Worm (Caenorhabditis elegans) whole organism, late embryonic: ENCODE data around the gene sto-4.
A peak's percentile ranks its signal among the peaks of the same experiment; 100 is the strongest.

ENCODE experiments used
- C38D4.7 ChIP-seq: fragments of 200-800 bp; sonication (Bioruptor generic); optimal IDR thresholded peaks from 2 replicates; lab custom pipeline; 2018; ENCODE audit warnings: mild to moderate bottlenecking, missing genetic modification characterization, moderate library complexity, missing compliant biosample characterization
- F13H6.1 ChIP-seq: sonication (generic microtip); optimal IDR thresholded peaks from 2 replicates; lab custom pipeline; 2016; ENCODE audit warnings: missing genetic modification characterization, missing compliant biosample characterization
- K02D7.2 ChIP-seq: sonication (generic microtip); optimal IDR thresholded peaks from 2 replicates; lab custom pipeline; 2017; ENCODE audit warnings: mild to moderate bottlenecking, missing genetic modification characterization, missing compliant biosample characterization
- K09A11.1 ChIP-seq: sonication (generic microtip); optimal IDR thresholded peaks from 2 replicates; lab custom pipeline; 2017; ENCODE audit warnings: antibody characterized with exemption, mild to moderate bottlenecking, missing genetic modification characterization, missing compliant biosample characterization; ENCODE audit not compliant: insufficient read depth
- T23F11.4 ChIP-seq: fragments of 200-800 bp; sonication (Bioruptor generic); optimal IDR thresholded peaks from 2 replicates; lab custom pipeline; 2018; ENCODE audit warnings: mild to moderate bottlenecking, missing genetic modification characterization, missing compliant biosample characterization
- ahr-1 ChIP-seq: sonication (generic microtip); optimal IDR thresholded peaks from 2 replicates; lab custom pipeline; 2016; ENCODE audit warnings: missing genetic modification characterization, missing compliant biosample characterization
- ama-1 ChIP-seq: fragments of 150-350 bp; optimal IDR thresholded peaks from 2 replicates; lab custom pipeline; 2014
- ceh-18 ChIP-seq: sonication (generic microtip); optimal IDR thresholded peaks from 2 replicates; lab custom pipeline; 2016; ENCODE audit warnings: missing genetic modification characterization, missing compliant biosample characterization
- ceh-19 ChIP-seq: fragments of 200-800 bp; sonication (Bioruptor generic); optimal IDR thresholded peaks from 2 replicates; lab custom pipeline; 2018; ENCODE audit warnings: mild to moderate bottlenecking, missing genetic modification characterization, missing compliant biosample characterization
- ceh-31 ChIP-seq: sonication (generic microtip); optimal IDR thresholded peaks from 2 replicates; lab custom pipeline; 2016; ENCODE audit warnings: missing genetic modification characterization, missing compliant biosample characterization
- ceh-34 ChIP-seq: sonication (generic microtip); optimal IDR thresholded peaks from 2 replicates; lab custom pipeline; 2016; ENCODE audit warnings: mild to moderate bottlenecking, missing genetic modification characterization, missing compliant biosample characterization
- ceh-48 ChIP-seq: sonication (generic microtip); optimal IDR thresholded peaks from 2 replicates; lab custom pipeline; 2016; ENCODE audit warnings: missing genetic modification characterization, inconsistent platforms, missing compliant biosample characterization
- ceh-6 ChIP-seq: fragments of 200-800 bp; sonication (Bioruptor generic); optimal IDR thresholded peaks from 2 replicates; lab custom pipeline; 2018; ENCODE audit warnings: mild to moderate bottlenecking, missing genetic modification characterization, missing compliant biosample characterization
- che-1 ChIP-seq: sonication (generic microtip); optimal IDR thresholded peaks from 2 replicates; lab custom pipeline; 2016; ENCODE audit warnings: mild to moderate bottlenecking, missing genetic modification characterization, missing compliant biosample characterization
- dve-1 ChIP-seq: sonication (generic microtip); optimal IDR thresholded peaks from 2 replicates; lab custom pipeline; 2017; ENCODE audit warnings: antibody characterized with exemption, mild to moderate bottlenecking, missing genetic modification characterization, missing compliant biosample characterization
- elt-2 ChIP-seq: sonication (generic microtip); optimal IDR thresholded peaks from 2 replicates; lab custom pipeline; 2016; ENCODE audit warnings: missing genetic modification reagents, missing genetic modification characterization, missing compliant biosample characterization
- elt-4 ChIP-seq: sonication (generic microtip); optimal IDR thresholded peaks from 2 replicates; lab custom pipeline; 2016; ENCODE audit warnings: missing genetic modification characterization, missing compliant biosample characterization
- eyg-1 ChIP-seq: sonication (generic microtip); optimal IDR thresholded peaks from 2 replicates; lab custom pipeline; 2016; ENCODE audit warnings: missing genotype, missing genetic modification characterization, missing compliant biosample characterization
- fax-1 ChIP-seq: sonication (generic microtip); optimal IDR thresholded peaks from 2 replicates; lab custom pipeline; 2016; ENCODE audit warnings: missing genotype, missing genetic modification characterization, missing compliant biosample characterization
- fkh-10 ChIP-seq: fragments of 150-350 bp; optimal IDR thresholded peaks from 2 replicates; lab custom pipeline; 2014; ENCODE audit warnings: missing biosample characterization, missing genetic modification reagents, missing genetic modification characterization
- fkh-6 ChIP-seq: sonication (generic microtip); optimal IDR thresholded peaks from 2 replicates; lab custom pipeline; 2016; ENCODE audit warnings: missing genetic modification characterization, missing compliant biosample characterization
- hlh-13 ChIP-seq: fragments of 200-800 bp; sonication (Bioruptor generic); optimal IDR thresholded peaks from 2 replicates; lab custom pipeline; 2018; ENCODE audit warnings: mild to moderate bottlenecking, missing genetic modification characterization, missing compliant biosample characterization
- hlh-15 ChIP-seq: sonication (generic microtip); optimal IDR thresholded peaks from 2 replicates; lab custom pipeline; 2016; ENCODE audit warnings: missing genetic modification characterization, missing compliant biosample characterization
- hlh-6 ChIP-seq: sonication (generic microtip); optimal IDR thresholded peaks from 2 replicates; lab custom pipeline; 2016; ENCODE audit warnings: missing genotype, missing genetic modification characterization, missing compliant biosample characterization
- hlh-8 ChIP-seq: sonication (generic microtip); optimal IDR thresholded peaks from 2 replicates; lab custom pipeline; 2016; ENCODE audit warnings: missing genotype, missing genetic modification characterization, missing compliant biosample characterization
- mec-3 ChIP-seq: sonication (generic microtip); optimal IDR thresholded peaks from 2 replicates; lab custom pipeline; 2016; ENCODE audit warnings: borderline replicate concordance, missing genetic modification characterization, missing compliant biosample characterization
- nfya-1 ChIP-seq: sonication (generic microtip); optimal IDR thresholded peaks from 2 replicates; lab custom pipeline; 2017; ENCODE audit warnings: missing genetic modification characterization, mild to moderate bottlenecking, missing compliant biosample characterization, antibody characterized with exemption, moderate library complexity
- nhr-11 ChIP-seq: fragments of 150-350 bp; optimal IDR thresholded peaks from 2 replicates; lab custom pipeline; 2014; ENCODE audit warnings: missing biosample characterization, missing genetic modification characterization
- nhr-232 ChIP-seq: sonication (generic microtip); optimal IDR thresholded peaks from 2 replicates; lab custom pipeline; 2016; ENCODE audit warnings: missing genetic modification characterization, missing compliant biosample characterization
- pha-2 ChIP-seq: sonication (generic microtip); optimal IDR thresholded peaks from 2 replicates; lab custom pipeline; 2017; ENCODE audit warnings: mild to moderate bottlenecking, missing genetic modification characterization, missing compliant biosample characterization
- pha-4 ChIP-seq: fragments of 150-350 bp; optimal IDR thresholded peaks from 2 replicates; lab custom pipeline; 2018; ENCODE audit warnings: missing biosample characterization, missing genetic modification reagents, missing genetic modification characterization
- pqm-1 ChIP-seq: sonication (generic microtip); optimal IDR thresholded peaks from 2 replicates; lab custom pipeline; 2016; ENCODE audit warnings: missing genetic modification characterization, missing compliant biosample characterization
- rnt-1 ChIP-seq: sonication (generic microtip); optimal IDR thresholded peaks from 2 replicates; lab custom pipeline; 2016; ENCODE audit warnings: missing genetic modification characterization, missing compliant biosample characterization
- sdc-2 ChIP-seq: sonication (generic microtip); optimal IDR thresholded peaks from 2 replicates; lab custom pipeline; 2016; ENCODE audit warnings: missing genotype, missing genetic modification characterization, missing compliant biosample characterization
- sox-2 ChIP-seq: fragments of 200-800 bp; sonication (Bioruptor generic); IDR thresholded peaks from 2 replicates; pipeline ENCODE4 v1.3.6; 2022; ENCODE audit warnings: missing genetic modification reagents, missing genetic modification characterization, missing compliant biosample characterization
- sox-4 ChIP-seq: sonication (generic microtip); optimal IDR thresholded peaks from 2 replicates; lab custom pipeline; 2017; ENCODE audit warnings: mild to moderate bottlenecking, missing genetic modification characterization, inconsistent platforms, missing compliant biosample characterization
- tbx-2 ChIP-seq: sonication (generic microtip); optimal IDR thresholded peaks from 2 replicates; lab custom pipeline; 2016; ENCODE audit warnings: missing genetic modification characterization, missing compliant biosample characterization
- ttx-3 ChIP-seq: sonication (generic microtip); optimal IDR thresholded peaks from 2 replicates; lab custom pipeline; 2016; ENCODE audit warnings: missing genetic modification reagents, missing genetic modification characterization, missing compliant biosample characterization
- unc-42 ChIP-seq: sonication (generic microtip); optimal IDR thresholded peaks from 2 replicates; lab custom pipeline; 2016; ENCODE audit warnings: missing genotype, missing genetic modification characterization, missing compliant biosample characterization
- unc-55 ChIP-seq: sonication (generic microtip); optimal IDR thresholded peaks from 2 replicates; lab custom pipeline; 2017; ENCODE audit warnings: missing biosample characterization, missing genetic modification reagents, missing genetic modification characterization

The sto-4 gene

DNA sequence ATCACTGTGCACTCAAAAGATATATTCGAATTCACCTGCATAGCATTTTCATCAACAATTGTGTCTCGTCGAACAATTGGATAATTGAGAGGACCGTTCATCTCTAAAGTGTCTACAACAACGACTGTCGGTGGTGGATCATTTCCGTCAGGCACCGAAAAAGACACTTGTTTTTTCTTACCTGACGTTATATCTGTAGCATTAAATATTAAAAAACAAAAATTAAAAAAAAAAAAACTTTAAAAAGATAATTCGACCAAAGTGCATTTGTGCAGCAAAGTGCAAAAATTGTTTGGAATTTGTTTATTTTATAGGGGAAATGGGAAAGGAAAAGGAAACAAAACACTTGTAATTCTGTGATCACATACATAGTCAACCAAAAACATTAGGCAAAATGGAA lies 16.9 kb upstream of the sto-4 start, which contains the start of gene twk-44 (continued):
- TF ChIP-seq hlh-8 (tag; lab: Kevin White, UChicago) = no peak

DNA sequence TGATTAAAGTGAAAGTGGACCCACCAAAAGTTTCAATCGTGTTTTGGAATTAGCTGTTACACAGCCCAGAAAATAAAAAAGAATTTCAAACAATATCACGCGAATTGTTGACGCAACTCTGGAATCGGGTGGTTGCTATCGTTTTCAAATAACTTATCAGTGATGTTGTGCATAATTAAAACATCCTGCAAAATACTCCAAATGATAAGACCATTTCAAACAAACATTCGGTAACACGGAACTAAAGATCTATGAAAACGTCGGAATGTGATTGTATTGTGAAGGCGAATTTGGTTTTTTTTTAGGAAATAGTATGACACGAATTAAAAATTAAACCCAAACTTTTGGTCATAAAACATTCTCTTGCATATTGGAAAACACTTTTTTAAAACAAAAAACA lies 15.3 kb upstream of the sto-4 start, which contains the start of gene spp-30:
Gene spp-30 (minus strand): TSS at position 101 of the 400 bp plus-strand sequence.
- TF ChIP-seq elt-2 (tag; lab: Kevin White, UChicago) = peak; percentile 53
- no peak for TF ChIP-seq nhr-232 (tag; lab: Kevin White, UChicago)

DNA sequence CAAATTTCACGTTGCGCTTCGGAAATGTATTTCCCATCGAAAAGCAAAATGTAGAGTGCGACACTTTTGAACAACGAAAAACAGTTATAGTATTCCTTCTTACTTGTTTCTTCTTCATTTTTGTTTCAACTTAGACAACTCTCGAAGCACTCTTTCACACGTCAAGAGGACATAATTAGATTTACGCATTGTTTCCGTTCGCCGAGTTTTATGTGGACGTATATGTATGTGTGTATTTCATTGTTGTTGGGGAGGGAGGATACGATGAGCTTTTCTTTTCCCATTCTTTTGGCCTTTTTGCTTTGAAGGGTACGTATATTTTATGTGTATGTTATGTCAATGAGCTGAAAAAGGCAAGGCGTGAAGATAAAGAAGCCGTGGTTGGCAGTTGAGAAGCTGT lies 13.4 kb upstream of the sto-4 start:
- TF ChIP-seq unc-42 (tag; lab: Kevin White, UChicago) = peak; percentile 79
- no peak for TF ChIP-seq K09A11.1 (tag; lab: Kevin White, UChicago)
- TF ChIP-seq fkh-10 (GFP tag; lab: Kevin White, UChicago) = no peak
- TF ChIP-seq nhr-11 (tag; lab: Kevin White, UChicago) = no peak
- TF ChIP-seq ceh-34 = peak; percentile 54

- TF ChIP-seq che-1 (no peak), C38D4.7 (GFP tag; lab: Kevin White, UChicago) (no peak), ceh-31 (no peak), unc-55 (no peak), ahr-1 (tag; lab: Kevin White, UChicago) (no peak), ceh-19 (no peak), sox-2 (GFP tag; lab: Robert Waterston, UW) (no peak), ceh-48 (tag; lab: Kevin White, UChicago) (no peak), pha-2 (no peak), fax-1 (tag; lab: Kevin White, UChicago) (no peak), hlh-13 (GFP tag; lab: Kevin White, UChicago) (no peak), sox-4 (no peak), F13H6.1 (tag; lab: Kevin White, UChicago) (no peak), tbx-2 (tag; lab: Kevin White, UChicago) (no peak), dve-1 (no peak)
These were observed 11.8 kb upstream of the sto-4 start, which contains the start of gene sto-6 for ce11 chrX:11632107-11632506. Gene sto-6 (plus strand): TSS chrX:11632407.

- TF ChIP-seq eyg-1 (tag; lab: Kevin White, UChicago) (no peak), ama-1 (no peak), elt-4 (tag; lab: Kevin White, UChicago) (no peak), K02D7.2 (tag; lab: Kevin White, UChicago) (no peak), nhr-232 (tag; lab: Kevin White, UChicago) (no peak), nhr-11 (tag; lab: Kevin White, UChicago) (no peak), nfya-1 (tag; lab: Kevin White, UChicago) (no peak), elt-2 (tag; lab: Kevin White, UChicago) (no peak), fkh-6 (no peak), ceh-6 (GFP tag; lab: Kevin White, UChicago) (no peak), C38D4.7 (GFP tag; lab: Kevin White, UChicago) (no peak), mec-3 (tag; lab: Kevin White, UChicago) (no peak), unc-55 (no peak), ttx-3 (no peak), ceh-31 (no peak)
These were observed 10.6 kb upstream of the sto-4 start for ce11 chrX:11633278-11633677.

DNA sequence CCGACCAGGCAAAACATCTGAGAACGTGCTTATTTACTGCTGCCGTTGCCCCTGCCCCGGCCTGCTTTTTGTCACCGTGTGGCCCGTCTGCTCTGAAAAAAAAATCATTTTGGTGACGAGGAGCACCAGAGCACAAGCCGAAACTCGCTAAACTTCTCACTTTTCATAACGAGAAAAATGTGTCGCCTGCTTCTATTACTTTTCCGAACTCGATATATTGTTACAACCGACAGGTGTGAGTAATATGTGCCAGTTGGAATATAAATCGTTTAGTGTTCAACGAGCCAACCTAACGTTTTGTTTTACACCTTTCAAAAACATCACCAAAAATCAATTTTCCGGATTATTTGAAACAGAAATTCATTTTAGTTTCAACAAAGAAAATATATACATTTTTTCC lies 6.2 kb upstream of the sto-4 start:
- TF ChIP-seq T23F11.4 (no peak), hlh-15 (tag; lab: Kevin White, UChicago) (no peak), hlh-6 (tag; lab: Kevin White, UChicago) (no peak), nfya-1 (tag; lab: Kevin White, UChicago) (no peak), ceh-19 (no peak), ttx-3 (no peak), rnt-1 (tag; lab: Kevin White, UChicago) (no peak), sdc-2 (tag; lab: Kevin White, UChicago) (no peak), ceh-18 (tag; lab: Kevin White, UChicago) (no peak), pha-4 (no peak), fax-1 (tag; lab: Kevin White, UChicago) (no peak), pqm-1 (tag; lab: Kevin White, UChicago) (no peak)
